Worm (Caenorhabditis elegans): ENCODE data around the gene kgb-2.

ce11 chrIV:3652223-3652622 lies 45.6 kb downstream of the kgb-2 start:
- TF ChIP-seq tab-1 (GFP tag; IDR thresholded peaks at IDR 0.05) (no peak), flt-1 (GFP tag; IDR thresholded peaks at IDR 0.05) (no peak), cog-1 (tag; optimal IDR thresholded peaks at IDR 0.05) (no peak)
